Fruit fly (Drosophila melanogaster) whole organism, embryonic: ENCODE measurements around the gene Jarid2.

ENCODE experiments used
- BEAF-32 ChIP-seq: fragments of 200-800 bp; sonication (Bioruptor generic); optimal IDR thresholded peaks from 3 replicates; lab custom pipeline; 2017; ENCODE audit warnings: missing biosample characterization, missing genetic modification characterization, mild to moderate bottlenecking, moderate library complexity, missing genetic modification reagents
- BtbVII ChIP-seq: fragments of 200-800 bp; sonication (Bioruptor generic); optimal IDR thresholded peaks from 3 replicates; lab custom pipeline; 2017; ENCODE audit warnings: missing biosample characterization, mild to moderate bottlenecking, missing genetic modification characterization
- CG1024 ChIP-seq: fragments of 200-800 bp; sonication (Bioruptor generic); IDR thresholded peaks from 2 replicates; pipeline ENCODE4 v1.3.6; 2022; ENCODE audit warnings: missing biosample characterization, missing genetic modification characterization
- CG10366 ChIP-seq: fragments of 200-800 bp; sonication (Bioruptor generic); IDR thresholded peaks from 2 replicates; pipeline ENCODE4 v1.3.6; 2022; ENCODE audit warnings: missing biosample characterization, missing genetic modification characterization
- CG11504 ChIP-seq: fragments of 200-800 bp; sonication (Bioruptor generic); optimal IDR thresholded peaks from 3 replicates; lab custom pipeline; 2019; ENCODE audit warnings: missing biosample characterization, mild to moderate bottlenecking, missing genetic modification characterization, moderate library complexity
- CG12104 ChIP-seq: fragments of 200-800 bp; sonication (Bioruptor generic); optimal IDR thresholded peaks from 3 replicates; lab custom pipeline; 2016; ENCODE audit warnings: missing biosample characterization, missing genetic modification characterization
- CG12299 ChIP-seq: fragments of 200-800 bp; sonication (Bioruptor generic); optimal IDR thresholded peaks from 2 replicates; lab custom pipeline; 2018; ENCODE audit warnings: missing biosample characterization, mild to moderate bottlenecking, missing genetic modification characterization
- CG1233 ChIP-seq: fragments of 200-800 bp; sonication (Bioruptor generic); optimal IDR thresholded peaks from 4 replicates; lab custom pipeline; 2018; ENCODE audit warnings: missing biosample characterization, mild to moderate bottlenecking, missing genetic modification characterization
- CG2712 ChIP-seq: fragments of 200-800 bp; optimal IDR thresholded peaks from 3 replicates; lab custom pipeline; 2019; ENCODE audit warnings: missing biosample characterization, mild to moderate bottlenecking, missing genetic modification characterization, moderate library complexity
- CG2875 ChIP-seq: fragments of 200-800 bp; sonication (Bioruptor generic); optimal IDR thresholded peaks from 2 replicates; lab custom pipeline; 2017; ENCODE audit warnings: missing biosample characterization, mild to moderate bottlenecking, missing genetic modification characterization, missing genetic modification reagents
- CG3838 ChIP-seq: fragments of 200-800 bp; sonication (Bioruptor generic); optimal IDR thresholded peaks from 3 replicates; lab custom pipeline; 2016; ENCODE audit warnings: missing biosample characterization, missing genetic modification characterization
- CG42726 ChIP-seq: fragments of 200-800 bp; sonication (Bioruptor generic); IDR thresholded peaks from 2 replicates; pipeline ENCODE4 v1.3.6; 2022; ENCODE audit warnings: missing biosample characterization, missing genetic modification characterization; ENCODE audit not compliant: partially characterized antibody
- CG43689 ChIP-seq: fragments of 200-800 bp; sonication (Bioruptor generic); IDR thresholded peaks from 2 replicates; pipeline ENCODE4 v1.3.6; 2022; ENCODE audit warnings: missing biosample characterization, missing genetic modification characterization
- HLH3B ChIP-seq: fragments of 200-800 bp; sonication (Bioruptor generic); IDR thresholded peaks from 2 replicates; pipeline ENCODE4 v1.3.6; 2022; ENCODE audit warnings: missing biosample characterization, missing genetic modification characterization
- HLHmδ ChIP-seq: fragments of 200-800 bp; sonication (Bioruptor generic); optimal IDR thresholded peaks from 2 replicates; lab custom pipeline; 2018; ENCODE audit warnings: missing biosample characterization, mild to moderate bottlenecking, missing genetic modification characterization, moderate library complexity
- Lhr ChIP-seq: fragments of 200-800 bp; sonication (Bioruptor generic); optimal IDR thresholded peaks from 3 replicates; lab custom pipeline; 2017; ENCODE audit warnings: mild to moderate bottlenecking, missing biosample characterization, missing genetic modification reagents, missing genetic modification characterization
- NC2β ChIP-seq: fragments of 200-800 bp; sonication (Bioruptor generic); optimal IDR thresholded peaks from 2 replicates; lab custom pipeline; 2016; ENCODE audit warnings: missing biosample characterization, missing genetic modification characterization
- Nf-YA ChIP-seq: fragments of 200-800 bp; sonication (Bioruptor generic); IDR thresholded peaks from 2 replicates; pipeline ENCODE4 v1.3.6; 2022; ENCODE audit warnings: missing biosample characterization, missing genetic modification characterization
- Nf-YB ChIP-seq: fragments of 200-800 bp; sonication (Bioruptor generic); optimal IDR thresholded peaks from 3 replicates; lab custom pipeline; 2019; ENCODE audit warnings: missing biosample characterization, mild to moderate bottlenecking, missing genetic modification characterization, moderate library complexity
- NfI ChIP-seq: fragments of 200-800 bp; sonication (Bioruptor generic); optimal IDR thresholded peaks from 3 replicates; lab custom pipeline; 2018; ENCODE audit warnings: missing biosample characterization, mild to moderate bottlenecking, missing genetic modification characterization, moderate library complexity
- Oli ChIP-seq: fragments of 200-800 bp; sonication (Bioruptor generic); optimal IDR thresholded peaks from 2 replicates; lab custom pipeline; 2018; ENCODE audit warnings: missing biosample characterization, mild to moderate bottlenecking, missing genetic modification characterization, moderate library complexity
- Rx ChIP-seq: fragments of 200-800 bp; sonication (Bioruptor generic); IDR thresholded peaks from 2 replicates; pipeline ENCODE4 v1.3.6; 2022; ENCODE audit warnings: missing biosample characterization, missing genetic modification characterization
- Six4 ChIP-seq: fragments of 200-800 bp; sonication (Bioruptor generic); optimal IDR thresholded peaks from 2 replicates; lab custom pipeline; 2016; ENCODE audit warnings: missing biosample characterization, missing genetic modification characterization
- Usf ChIP-seq: fragments of 200-800 bp; sonication (Bioruptor generic); optimal IDR thresholded peaks from 2 replicates; lab custom pipeline; 2017; ENCODE audit warnings: missing genotype, missing biosample characterization, missing genetic modification characterization
- abd-A ChIP-seq: fragments of 200-800 bp; sonication (Bioruptor generic); optimal IDR thresholded peaks from 3 replicates; lab custom pipeline; 2019; ENCODE audit warnings: missing biosample characterization, mild to moderate bottlenecking, missing genetic modification characterization, moderate library complexity
- ac ChIP-seq: fragments of 200-800 bp; sonication (Bioruptor generic); optimal IDR thresholded peaks from 3 replicates; lab custom pipeline; 2017; ENCODE audit warnings: missing biosample characterization, mild to moderate bottlenecking, missing genetic modification characterization
- aop ChIP-seq: fragments of 200-800 bp; sonication (Bioruptor generic); IDR thresholded peaks from 2 replicates; pipeline ENCODE4 v1.3.6; 2022; ENCODE audit warnings: missing biosample characterization, missing genetic modification characterization
- ase ChIP-seq: fragments of 200-800 bp; sonication (Bioruptor generic); IDR thresholded peaks from 3 replicates; pipeline ENCODE4 v1.3.6; 2022; ENCODE audit warnings: missing biosample characterization, missing genetic modification characterization
- bcd ChIP-seq: fragments of 200-800 bp; sonication (Bioruptor generic); optimal IDR thresholded peaks from 2 replicates; lab custom pipeline; 2017; ENCODE audit warnings: missing biosample characterization, mild to moderate bottlenecking, missing genetic modification characterization
- ci ChIP-seq: fragments of 200-800 bp; sonication (Bioruptor generic); IDR thresholded peaks from 3 replicates; pipeline ENCODE4 v1.3.6; 2022; ENCODE audit warnings: missing biosample characterization, missing genetic modification characterization
- dimm ChIP-seq: fragments of 200-800 bp; sonication (Bioruptor generic); IDR thresholded peaks from 2 replicates; pipeline ENCODE4 v1.3.6; 2022; ENCODE audit warnings: missing biosample characterization, missing genetic modification characterization
- dpn ChIP-seq, 2 experiments: fragments of 200-800 bp; sonication (Bioruptor generic); optimal IDR thresholded peaks; 3 replicates each; lab custom pipeline; 2016; ENCODE audit warnings: missing biosample characterization in 2 of 2, missing genetic modification characterization in 2 of 2
- dysf ChIP-seq: fragments of 200-800 bp; sonication (Bioruptor generic); IDR thresholded peaks from 3 replicates; pipeline ENCODE4 v1.3.6; 2022; ENCODE audit warnings: missing biosample characterization, missing genetic modification characterization
- exex ChIP-seq: fragments of 200-800 bp; sonication (Bioruptor generic); optimal IDR thresholded peaks from 4 replicates; lab custom pipeline; 2018; ENCODE audit warnings: missing biosample characterization, mild to moderate bottlenecking, missing genetic modification characterization, moderate library complexity
- hkb ChIP-seq, 2 experiments: fragments of 200-800 bp in 1 of 2; fragments of >200 bp in 1 of 2; sonication (Bioruptor generic) in 1 of 2; IDR thresholded peaks in 1 of 2; optimal IDR thresholded peaks in 1 of 2; 2 replicates each; pipeline versions ENCODE4 v1.3.6 to Lab custom; 2017 to 2022; ENCODE audit warnings: missing biosample characterization in 1 of 2, missing genetic modification characterization in 1 of 2
- inv ChIP-seq: fragments of 200-800 bp; sonication (Bioruptor generic); IDR thresholded peaks from 2 replicates; pipeline ENCODE4 v1.3.6; 2022; ENCODE audit warnings: missing biosample characterization, missing genetic modification characterization; ENCODE audit not compliant: partially characterized antibody
- kah ChIP-seq: fragments of 200-800 bp; sonication (Bioruptor generic); optimal IDR thresholded peaks from 2 replicates; lab custom pipeline; 2018; ENCODE audit warnings: missing biosample characterization, mild to moderate bottlenecking, missing genetic modification characterization
- nerfin-2 ChIP-seq: fragments of 200-800 bp; sonication (Bioruptor generic); IDR thresholded peaks from 2 replicates; pipeline ENCODE4 v1.3.6; 2022; ENCODE audit warnings: missing biosample characterization, missing genetic modification characterization; ENCODE audit not compliant: partially characterized antibody
- otp ChIP-seq: fragments of 200-800 bp; sonication (Bioruptor generic); IDR thresholded peaks from 3 replicates; pipeline ENCODE4, ENCODE4 v1.3.6; 2022; ENCODE audit warnings: missing biosample characterization, missing genetic modification characterization
- salm ChIP-seq: fragments of 200-800 bp; sonication (Bioruptor generic); optimal IDR thresholded peaks from 2 replicates; lab custom pipeline; 2018; ENCODE audit warnings: missing biosample characterization, mild to moderate bottlenecking, missing genetic modification characterization
- sd ChIP-seq: fragments of 200-800 bp; sonication (Bioruptor generic); optimal IDR thresholded peaks from 3 replicates; lab custom pipeline; 2018; ENCODE audit warnings: missing biosample characterization, mild to moderate bottlenecking, missing genetic modification characterization, moderate library complexity
- sim ChIP-seq: fragments of 200-800 bp; sonication (Bioruptor generic); IDR thresholded peaks from 2 replicates; pipeline ENCODE4 v1.3.6; 2022; ENCODE audit warnings: missing biosample characterization, missing genetic modification characterization
- sima ChIP-seq: fragments of 200-800 bp; sonication (Bioruptor generic); optimal IDR thresholded peaks from 2 replicates; lab custom pipeline; 2016; ENCODE audit warnings: missing biosample characterization, missing genetic modification characterization
- so ChIP-seq: fragments of 200-800 bp; sonication (Bioruptor generic); IDR thresholded peaks from 3 replicates; pipeline ENCODE4 v1.3.6; 2022; ENCODE audit warnings: missing biosample characterization, missing genetic modification characterization
- sob ChIP-seq: fragments of 200-800 bp; sonication (Bioruptor generic); IDR thresholded peaks from 2 replicates; pipeline ENCODE4 v1.3.6; 2022; ENCODE audit warnings: missing biosample characterization, missing genetic modification characterization
- trem ChIP-seq: fragments of 200-800 bp; optimal IDR thresholded peaks from 3 replicates; lab custom pipeline; 2019; ENCODE audit warnings: missing biosample characterization, mild to moderate bottlenecking, missing genetic modification characterization, moderate library complexity
- unc-4 ChIP-seq: fragments of 200-800 bp; sonication (Bioruptor generic); IDR thresholded peaks from 2 replicates; pipeline ENCODE4 v1.3.6; 2022; ENCODE audit warnings: missing biosample characterization, missing genetic modification characterization; ENCODE audit not compliant: partially characterized antibody

Gene Jarid2

DNA sequence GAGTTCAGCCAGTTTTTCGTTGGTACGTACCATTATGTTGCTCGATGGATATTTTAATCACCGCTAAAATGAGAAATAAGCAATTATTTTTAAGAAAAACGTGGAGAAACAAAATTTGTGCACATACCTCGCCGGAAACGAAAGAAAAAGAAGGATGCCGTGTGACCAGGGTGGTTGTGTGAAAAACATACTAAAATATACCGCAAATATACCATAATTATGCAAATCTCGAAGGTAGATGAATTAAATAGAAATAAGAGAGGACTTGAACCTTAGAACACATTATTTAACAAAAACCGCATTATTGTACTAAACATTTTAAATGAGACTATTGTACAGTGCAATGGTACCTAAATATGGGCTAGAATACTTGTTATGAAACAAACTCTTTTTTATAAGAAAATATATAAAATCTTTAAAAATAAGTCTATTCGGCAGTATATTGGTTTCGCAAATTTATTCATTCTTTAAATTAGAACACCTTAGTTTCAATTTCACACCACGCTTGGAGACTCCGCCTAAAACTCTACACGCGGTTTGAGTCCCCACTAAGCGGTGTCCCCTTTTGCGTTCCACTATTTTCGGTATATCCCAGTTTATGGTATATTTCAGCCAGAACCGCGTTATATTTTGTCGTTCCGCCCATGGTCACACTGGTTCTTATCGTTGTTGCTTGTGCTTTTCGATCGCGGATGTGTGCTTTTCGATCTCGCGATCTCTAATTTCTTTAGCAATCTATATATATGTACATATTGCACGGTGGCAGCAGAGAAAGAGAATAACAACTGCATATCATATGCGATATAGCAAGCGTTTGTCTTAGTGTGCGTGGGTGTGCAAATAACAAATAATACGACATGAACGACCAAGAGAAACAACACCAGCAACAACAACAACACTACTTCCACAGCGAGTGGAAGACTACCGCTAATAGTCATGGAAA lies 46.9 kb upstream of the Jarid2 start, which contains the start of the genes RpS17 and MTF-1 (continued):
- peak; percentile 72 for TF ChIP-seq Lhr (GFP tag; lab: Kevin White, UChicago)
- peak; percentile 62 for TF ChIP-seq salm (tag; lab: Kevin White, UChicago)
- 0 out of 3 replicates have a peak, but pooled peaks have one; percentile 32 for TF ChIP-seq dysf (GFP tag; lab: Robert Waterston, UW)
- TF ChIP-seq dimm (GFP tag; lab: Robert Waterston, UW), result no peak
- TF ChIP-seq CG3838 (GFP tag; lab: Kevin White, UChicago), result no peak
- TF ChIP-seq sim (GFP tag; lab: Robert Waterston, UW), result 0 out of 2 replicates have a peak, but pooled peaks have one; percentile 16
- peak; percentile 73 for TF ChIP-seq Nf-YA (GFP tag; lab: Robert Waterston, UW)
- no peak for TF ChIP-seq abd-A
- TF ChIP-seq hkb (optimal IDR thresholded peaks at IDR 0.05; lab: Kevin White, UChicago), result no peak
- TF ChIP-seq hkb (GFP tag; IDR thresholded peaks at IDR 0.05; lab: Robert Waterston, UW), result peak; percentile 50
- TF ChIP-seq CG2875 (GFP tag; lab: Kevin White, UChicago), result no peak
- peak; percentile 45 for TF ChIP-seq exex (tag; lab: Kevin White, UChicago)
- no peak for TF ChIP-seq nerfin-2
- TF ChIP-seq Usf (GFP tag; lab: Kevin White, UChicago), result peak; percentile 1
- peak; percentile 34; the same call in 1 of the 2 replicates for TF ChIP-seq HLH3B
- TF ChIP-seq CG11504 (tag; lab: Kevin White, UChicago), result peak; percentile 34
- TF ChIP-seq CG42726, result no peak
- peak; percentile 44 for TF ChIP-seq BEAF-32 (GFP tag; lab: Kevin White, UChicago)
- TF ChIP-seq trem (tag; lab: Kevin White, UChicago), result peak; percentile 19
- peak; percentile 5 for TF ChIP-seq CG12104 (GFP tag; lab: Kevin White, UChicago)
- TF ChIP-seq sob (GFP tag; lab: Robert Waterston, UW), result peak; percentile 55; the same call in 1 of the 2 replicates
- TF ChIP-seq otp (GFP tag; lab: Robert Waterston, UW), result peak; percentile 46; the same call in 1 of the 3 replicates
- TF ChIP-seq ci (GFP tag; lab: Robert Waterston, UW), result peak; percentile 90
- no peak for TF ChIP-seq sima (GFP tag; lab: Kevin White, UChicago)
- TF ChIP-seq aop (GFP tag; lab: Robert Waterston, UW), result no peak
- peak; percentile 40 for TF ChIP-seq Oli (tag; lab: Kevin White, UChicago)
- peak in 1 of 2 experiments; percentile 11 for TF ChIP-seq dpn (GFP tag; optimal IDR thresholded peaks at IDR 0.05; lab: Kevin White, UChicago)
- TF ChIP-seq CG10366, result peak; percentile 37
- no peak for TF ChIP-seq inv (GFP tag; lab: Robert Waterston, UW)
- peak; percentile 61 for TF ChIP-seq CG1024 (GFP tag; lab: Robert Waterston, UW)
- peak; percentile 21 for TF ChIP-seq Nf-YB
- peak; percentile 60 for TF ChIP-seq BtbVII (GFP tag; lab: Kevin White, UChicago)
- TF ChIP-seq HLHmδ (GFP tag; lab: Kevin White, UChicago), result peak; percentile 27
- TF ChIP-seq NfI (GFP tag; lab: Kevin White, UChicago), result peak; percentile 73
- TF ChIP-seq CG2712 (tag; lab: Kevin White, UChicago), result peak; percentile 47
- peak; percentile 48 for TF ChIP-seq bcd (GFP tag; lab: Kevin White, UChicago)
- TF ChIP-seq NC2β (GFP tag; lab: Kevin White, UChicago), result peak; percentile 93
- peak; percentile 51; the same call in 2 of the 3 replicates for TF ChIP-seq ase (GFP tag; lab: Robert Waterston, UW)
- no peak for TF ChIP-seq sd (tag; lab: Kevin White, UChicago)
- TF ChIP-seq unc-4, result no peak
- TF ChIP-seq CG12299 (tag; lab: Kevin White, UChicago), result peak; percentile 23
- TF ChIP-seq so (GFP tag; lab: Robert Waterston, UW), result 0 out of 3 replicates have a peak, but pooled peaks have one; percentile 29
- no peak for TF ChIP-seq CG43689 (GFP tag; lab: Robert Waterston, UW)
- peak; percentile 57 for TF ChIP-seq kah (GFP tag; lab: Kevin White, UChicago)
- TF ChIP-seq CG1233 (GFP tag; lab: Kevin White, UChicago), result peak; percentile 31
- TF ChIP-seq ac (GFP tag; lab: Kevin White, UChicago), result peak; percentile 40
- TF ChIP-seq Six4 (GFP tag; lab: Kevin White, UChicago), result no peak
- TF ChIP-seq Rx (GFP tag; lab: Robert Waterston, UW), result 0 out of 2 replicates have a peak, but pooled peaks have one; percentile 22
